Fruit fly (Drosophila melanogaster): Measurements from ENCODE around the gene Antp.

dm6 chr3R:7033707-7034106 is 34.7 kb upstream of the Antp start:
- TF ChIP-seq CG17806 (tag; optimal IDR thresholded peaks at IDR 0.05) (no peak), EcR (GFP tag; optimal IDR thresholded peaks at IDR 0.05) (no peak), rn (GFP tag; IDR thresholded peaks at IDR 0.05) (no peak), Snoo (tag; optimal IDR thresholded peaks at IDR 0.05) (no peak)

All from whole organism, pupa.